Worm (Caenorhabditis elegans) whole organism, mixed stage, embryonic: ENCODE data around the gene gars-1.

ENCODE experiments used
- M03D4.4 ChIP-seq: sonication (generic microtip); optimal IDR thresholded peaks from 2 replicates; lab custom pipeline; 2017; ENCODE audit warnings: mild to moderate bottlenecking, missing genetic modification characterization, missing compliant biosample characterization
- blmp-1 ChIP-seq: fragments of 150-350 bp; optimal IDR thresholded peaks from 2 replicates; lab custom pipeline; 2014; ENCODE audit warnings: missing biosample characterization, missing genetic modification characterization
- ceh-43 ChIP-seq: fragments of 200-800 bp; sonication (Bioruptor generic); optimal IDR thresholded peaks from 2 replicates; lab custom pipeline; 2018; ENCODE audit warnings: mild to moderate bottlenecking, missing genetic modification characterization, moderate library complexity, missing compliant biosample characterization
- ceh-83 ChIP-seq: fragments of 200-800 bp; sonication (Bioruptor generic); optimal IDR thresholded peaks from 2 replicates; lab custom pipeline; 2018; ENCODE audit warnings: mild to moderate bottlenecking, missing genetic modification characterization, missing compliant biosample characterization
- ces-1 ChIP-seq: fragments of 150-350 bp; optimal IDR thresholded peaks from 2 replicates; lab custom pipeline; 2014; ENCODE audit warnings: missing biosample characterization, missing genetic modification reagents, missing genetic modification characterization
- hlh-1 ChIP-seq: fragments of 150-350 bp; optimal IDR thresholded peaks from 2 replicates; lab custom pipeline; 2014; ENCODE audit warnings: missing biosample characterization, missing genetic modification reagents, missing genetic modification characterization
- mep-1 ChIP-seq: fragments of 150-350 bp; optimal IDR thresholded peaks from 2 replicates; lab custom pipeline; 2017; ENCODE audit warnings: missing biosample characterization, missing genetic modification reagents, missing genetic modification characterization, inconsistent platforms
- nhr-237 ChIP-seq: fragments of 150-350 bp; optimal IDR thresholded peaks from 2 replicates; lab custom pipeline; 2014; ENCODE audit warnings: missing biosample characterization, missing genetic modification characterization
- nhr-28 ChIP-seq: fragments of 150-350 bp; optimal IDR thresholded peaks from 2 replicates; lab custom pipeline; 2014; ENCODE audit warnings: missing biosample characterization, missing genetic modification characterization
- nhr-76 ChIP-seq: sonication (generic microtip); optimal IDR thresholded peaks from 2 replicates; lab custom pipeline; 2017; ENCODE audit warnings: missing biosample characterization, missing genetic modification characterization
- pha-4 ChIP-seq: fragments of 150-350 bp; optimal IDR thresholded peaks from 2 replicates; lab custom pipeline; 2018; ENCODE audit warnings: missing biosample characterization, missing genetic modification reagents, missing genetic modification characterization
- sptf-1 ChIP-seq: sonication (generic microtip); optimal IDR thresholded peaks from 2 replicates; lab custom pipeline; 2017; ENCODE audit warnings: mild to moderate bottlenecking, missing genetic modification characterization, moderate library complexity, missing compliant biosample characterization
- unc-62 ChIP-seq: fragments of 150-350 bp; optimal IDR thresholded peaks from 2 replicates; lab custom pipeline; 2014; ENCODE audit warnings: missing biosample characterization, missing genetic modification reagents, missing genetic modification characterization
- ztf-11 ChIP-seq: fragments of 150-350 bp; optimal IDR thresholded peaks from 2 replicates; lab custom pipeline; 2014; ENCODE audit warnings: missing biosample characterization, missing genetic modification characterization

DNA sequence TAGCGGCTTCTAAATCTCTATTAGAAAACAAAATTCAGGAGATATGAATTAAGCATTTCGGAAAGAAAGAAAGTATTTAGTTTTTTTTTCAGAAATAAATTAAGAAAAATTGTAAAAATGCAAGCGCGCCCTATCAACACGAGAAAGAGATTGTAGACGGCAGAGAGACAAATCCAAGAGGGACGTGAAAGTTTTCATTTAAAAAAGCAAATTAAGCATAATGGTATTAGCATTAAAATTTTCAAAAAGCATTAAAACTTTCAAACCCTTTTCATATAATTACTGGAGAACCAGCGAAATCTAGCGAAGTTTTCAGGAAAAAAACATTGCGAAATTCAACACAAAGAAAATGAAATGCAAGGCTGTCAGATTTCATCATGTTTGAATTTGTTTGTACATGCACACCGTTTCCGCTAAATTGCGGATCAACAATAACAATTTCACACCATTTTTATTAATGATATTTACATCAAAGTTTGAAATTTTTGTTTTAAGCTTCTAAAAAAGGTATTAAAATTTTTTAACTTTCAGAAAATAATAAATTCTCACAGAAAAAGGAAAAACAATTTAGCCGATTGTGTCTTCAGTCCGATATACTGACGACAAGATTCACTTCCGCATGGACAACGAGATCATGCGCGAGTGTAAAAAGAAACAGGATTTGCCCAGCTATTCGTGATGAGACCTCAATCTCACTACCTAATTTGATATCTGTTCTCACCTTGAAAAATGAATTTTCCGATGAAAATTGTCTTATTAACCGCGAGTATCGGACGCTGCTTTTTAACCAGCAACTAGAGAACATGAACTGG lies at the start of gene gars-1:
- TF ChIP-seq mep-1 (tag; lab: Kevin White, UChicago) (peak; percentile 30), unc-62 (GFP tag; lab: Kevin White, UChicago) (no peak), ceh-43 (GFP tag; lab: Kevin White, UChicago) (no peak), ceh-83 (GFP tag; lab: Kevin White, UChicago) (no peak), nhr-237 (tag; lab: Kevin White, UChicago) (no peak), blmp-1 (tag; lab: Kevin White, UChicago) (no peak), ces-1 (GFP tag; lab: Kevin White, UChicago) (peak; percentile 73), nhr-76 (no peak), ztf-11 (tag; lab: Kevin White, UChicago) (no peak), sptf-1 (tag; lab: Kevin White, UChicago) (no peak), pha-4 (tag; lab: Kevin White, UChicago) (no peak), nhr-28 (tag; lab: Kevin White, UChicago) (no peak), hlh-1 (tag; lab: Kevin White, UChicago) (no peak), M03D4.4 (no peak)
